Worm (Caenorhabditis elegans) whole organism, mixed stage, embryonic: ENCODE data around the gene ceh-100.

Experiments used
- pha-4 ChIP-seq: fragments of 150-350 bp; optimal IDR thresholded peaks from 2 replicates; lab custom pipeline; 2018; ENCODE audit warnings: missing biosample characterization, missing genetic modification reagents, missing genetic modification characterization
- snpc-4 ChIP-seq: fragments of 150-350 bp; optimal IDR thresholded peaks from 2 replicates; lab custom pipeline; 2014; ENCODE audit warnings: missing biosample characterization, missing genetic modification characterization

ce11 chrII:12630888-12631287, 27.4 kb upstream of the ceh-100 start, which contains the start of gene Y38E10A.34:
- TF ChIP-seq pha-4 (no peak), snpc-4 (no peak)
